Fruit fly (Drosophila melanogaster) whole organism, larva: ENCODE data around the gene stet.

Source experiments
- noc ChIP-seq: fragments of 200-800 bp; sonication (Bioruptor generic); optimal IDR thresholded peaks from 3 replicates; lab custom pipeline; 2019; ENCODE audit warnings: missing biosample characterization, mild to moderate bottlenecking, missing genetic modification characterization, moderate library complexity

Gene stet

DNA sequence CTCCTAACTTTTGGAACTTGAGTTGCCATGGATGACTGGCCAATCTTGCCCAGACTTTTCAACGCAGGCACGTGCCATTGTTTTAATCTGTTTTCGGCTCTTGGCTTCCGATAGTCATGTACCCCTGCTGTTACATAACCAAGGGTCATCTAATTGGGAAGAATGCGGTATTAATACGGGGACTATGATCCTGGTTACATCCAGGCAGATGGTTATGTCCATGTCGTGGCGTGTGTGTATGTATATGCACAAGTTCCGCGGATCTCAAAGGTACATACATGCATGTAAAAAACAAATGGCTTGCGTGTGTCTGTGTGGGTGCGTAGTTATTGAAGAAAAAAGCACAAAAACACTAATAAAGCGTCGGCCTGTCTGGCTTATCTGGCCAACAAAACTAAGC lies 6.5 kb upstream of the stet start:
- TF ChIP-seq noc (tag; lab: Kevin White, UChicago): no peak

- TF ChIP-seq noc (tag; lab: Kevin White, UChicago): no peak
Measured at dm6 chr3L:1488592-1489183, 659 bp downstream of the stet start.

- TF ChIP-seq noc (tag; lab: Kevin White, UChicago): no peak
Measured at dm6 chr3L:1484747-1485146, 4.6 kb downstream of the stet start.

DNA sequence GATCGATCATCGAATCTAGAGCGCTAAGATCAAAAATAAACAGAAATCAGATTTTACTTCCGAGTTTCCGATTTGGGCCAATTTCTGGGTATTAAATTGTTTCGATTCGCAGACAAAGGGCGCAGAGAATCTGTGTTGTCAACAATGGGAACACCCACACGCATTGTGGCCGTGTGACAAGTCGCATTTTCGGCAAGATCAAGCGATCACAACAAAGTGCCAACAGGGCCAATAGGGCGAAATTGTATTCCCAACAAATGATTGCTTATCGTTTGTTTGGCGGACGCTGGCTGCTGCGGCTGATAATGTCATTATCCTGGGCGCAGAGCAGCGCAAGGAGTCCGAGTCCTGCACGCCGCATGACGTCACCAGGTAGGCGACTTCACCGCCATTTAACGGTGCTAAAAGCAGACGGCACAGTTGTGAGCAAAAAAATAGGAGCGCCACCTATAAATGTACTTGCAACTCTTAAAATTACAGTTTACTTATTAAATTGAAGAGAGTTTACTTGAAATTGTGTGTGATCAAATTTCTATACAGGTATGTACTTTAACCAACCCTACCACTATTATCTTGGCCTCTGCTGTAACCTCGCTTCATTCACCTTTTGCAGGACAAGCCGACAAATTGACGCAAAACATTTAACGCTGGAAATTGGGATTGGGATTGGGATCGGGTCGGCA lies 10.2 kb downstream of the stet start:
- no peak for TF ChIP-seq noc (tag; lab: Kevin White, UChicago)

DNA sequence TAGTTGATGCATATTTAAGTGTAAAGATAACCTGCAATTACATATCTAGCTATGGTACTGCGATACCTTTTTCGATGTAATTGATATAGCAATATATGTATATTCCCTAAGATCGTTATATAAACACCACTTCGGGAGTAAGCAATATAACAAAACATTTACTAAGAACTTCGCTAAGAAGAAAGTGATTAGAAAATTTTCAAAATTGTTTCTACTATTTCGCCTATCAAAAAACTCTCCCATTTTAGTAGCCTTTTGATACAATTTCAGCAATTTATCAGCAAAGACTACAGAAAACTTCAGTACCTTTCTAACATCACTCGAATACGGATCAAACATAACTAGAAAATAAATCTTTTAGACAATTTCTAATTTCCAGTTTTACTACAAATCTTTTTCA lies 12.0 kb downstream of the stet start, which contains the start of gene robl62A:
Gene robl62A (plus strand): TSS at position 301 of the 400 bp plus-strand sequence.
- no peak for TF ChIP-seq noc (tag; lab: Kevin White, UChicago)

DNA sequence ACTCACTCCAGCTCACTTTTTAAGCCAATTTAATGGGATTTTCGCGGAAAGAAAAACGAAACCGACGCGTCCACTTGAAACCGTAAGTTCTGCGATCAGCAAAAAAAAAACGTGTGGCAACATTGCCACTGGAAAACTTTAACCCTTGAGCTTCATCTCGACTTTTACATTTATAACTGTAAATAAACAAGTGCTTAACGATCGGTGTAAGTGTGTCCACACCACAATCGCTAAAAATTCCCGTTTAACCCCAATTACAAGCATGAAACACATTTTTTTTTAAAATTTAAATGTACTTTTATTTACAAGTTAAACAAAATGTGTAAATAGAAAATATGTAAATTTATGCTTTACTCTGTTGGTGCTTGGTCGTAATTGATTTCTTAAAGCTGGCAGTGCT lies 14.2 kb downstream of the stet start, which contains the start of gene Ptp61F:
Gene Ptp61F (minus strand): TSS at position 101 of the 400 bp plus-strand sequence.
- no peak for TF ChIP-seq noc (tag; lab: Kevin White, UChicago)

- no peak for TF ChIP-seq noc (tag; lab: Kevin White, UChicago)
Measured at dm6 chr3L:1471960-1472359, 17.4 kb downstream of the stet start, which contains the start of gene Naa30B. Gene Naa30B, minus strand, starts transcription at chr3L:1472060.

dm6 chr3L:1471037-1471436 lies 18.3 kb downstream of the stet start:
- TF ChIP-seq noc (tag; lab: Kevin White, UChicago): no peak

- TF ChIP-seq noc (tag; lab: Kevin White, UChicago): no peak
Measured at dm6 chr3L:1469241-1469640, 20.1 kb downstream of the stet start.

dm6 chr3L:1464465-1464864 lies 24.9 kb downstream of the stet start:
- TF ChIP-seq noc (tag; lab: Kevin White, UChicago): no peak

- TF ChIP-seq noc (tag; lab: Kevin White, UChicago): no peak
Measured at dm6 chr3L:1463547-1463946, 25.8 kb downstream of the stet start, which contains the start of gene rho. Gene rho, plus strand, starts transcription at chr3L:1463811.

- TF ChIP-seq noc (tag; lab: Kevin White, UChicago): no peak
Measured at dm6 chr3L:1461831-1462230, 27.5 kb downstream of the stet start.

DNA sequence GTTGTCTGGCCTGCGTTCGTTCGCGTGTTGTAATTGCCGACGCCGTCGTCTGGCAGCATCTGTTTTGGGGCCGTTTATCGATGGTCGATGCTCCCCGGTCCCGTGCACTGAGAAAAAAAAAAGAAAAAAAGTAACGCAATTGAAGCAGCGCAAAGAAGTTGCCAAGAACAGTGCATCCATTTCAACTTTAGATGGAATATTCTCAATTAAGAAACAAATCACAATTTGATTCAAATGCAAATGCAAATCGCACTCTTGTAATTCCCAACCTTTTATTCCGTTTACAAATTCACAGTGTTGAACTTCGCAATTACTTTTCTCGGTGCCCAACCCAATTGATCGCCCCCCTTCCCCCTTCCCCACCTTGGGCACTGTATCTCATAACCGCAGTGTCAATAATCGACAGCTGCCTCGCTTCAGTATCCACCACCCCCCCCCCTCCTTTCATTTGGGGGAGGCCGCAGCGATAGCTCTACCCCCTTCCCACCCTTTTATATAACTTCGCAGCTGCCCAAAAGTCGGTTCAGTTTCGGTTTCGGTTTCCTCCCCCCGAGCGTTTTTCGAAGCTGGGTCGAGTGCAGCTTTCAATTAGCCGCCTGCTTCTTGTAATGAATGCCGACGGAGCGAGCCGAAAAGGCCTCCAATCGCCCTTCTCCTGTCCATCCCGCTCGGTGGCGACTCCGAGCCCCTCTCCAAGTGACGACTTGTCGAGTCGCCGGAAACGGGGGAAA lies 31.2 kb downstream of the stet start:
- no peak for TF ChIP-seq noc (tag; lab: Kevin White, UChicago)

dm6 chr3L:1457281-1457680 lies 32.1 kb downstream of the stet start:
- TF ChIP-seq noc (tag; lab: Kevin White, UChicago): no peak

DNA sequence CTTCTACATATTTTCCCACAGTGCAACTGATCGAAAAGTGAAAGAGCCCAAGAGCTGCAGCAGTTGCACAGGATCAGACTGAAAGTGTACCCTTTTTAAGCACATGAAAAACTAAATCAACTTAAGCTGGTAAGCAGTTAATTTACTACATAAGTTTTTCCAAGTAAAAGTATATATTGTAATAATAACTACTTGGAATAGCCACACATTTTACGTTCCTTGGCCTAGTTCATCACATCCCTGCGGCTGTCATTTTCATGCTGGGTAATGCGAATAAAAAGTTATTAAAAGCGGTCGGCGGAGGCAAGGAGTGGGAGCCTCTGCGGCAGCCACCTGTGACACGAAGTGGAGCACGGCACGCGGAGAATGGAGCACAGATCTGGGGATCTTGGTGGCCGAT lies 38.4 kb downstream of the stet start:
- TF ChIP-seq noc (tag; lab: Kevin White, UChicago): no peak

DNA sequence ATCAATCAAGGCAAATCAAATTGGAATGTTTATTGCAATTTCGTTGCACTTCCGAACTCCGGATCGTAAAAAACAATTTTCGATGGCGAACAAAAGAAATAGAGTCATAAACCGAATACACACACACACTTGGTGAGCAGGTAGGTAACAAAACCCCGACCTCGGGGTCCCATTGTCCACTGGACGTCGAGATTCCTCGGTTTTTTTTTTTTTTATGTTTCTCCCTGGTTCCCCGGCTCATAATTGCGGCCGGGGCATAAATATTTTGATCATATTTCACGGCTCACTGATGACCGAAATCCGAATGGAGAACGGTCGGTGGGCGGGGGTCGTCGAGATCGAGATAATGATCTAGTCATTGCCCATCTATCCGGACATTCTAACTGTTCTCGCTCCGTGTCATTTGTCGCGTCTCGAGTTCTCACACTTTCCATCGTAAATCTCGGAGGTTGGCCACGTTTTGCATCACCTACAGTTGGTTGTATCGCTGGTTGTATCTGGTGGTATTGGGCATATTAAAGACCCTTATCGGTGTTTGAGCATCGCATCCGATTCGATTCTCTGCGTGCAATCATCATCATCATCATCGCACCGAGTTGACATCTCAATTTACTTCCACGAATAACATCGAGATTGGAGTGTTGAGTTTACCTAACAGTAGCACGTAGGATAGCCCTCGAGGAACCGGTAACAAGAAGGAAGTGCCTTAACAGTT lies 41.4 kb downstream of the stet start:
- no peak for TF ChIP-seq noc (tag; lab: Kevin White, UChicago)
